Fruit fly (Drosophila melanogaster) whole organism, larva: ENCODE measurements around the gene mof.

ENCODE experiments used
- noc ChIP-seq: fragments of 200-800 bp; sonication (Bioruptor generic); optimal IDR thresholded peaks from 3 replicates; lab custom pipeline; 2019; ENCODE audit warnings: missing biosample characterization, mild to moderate bottlenecking, missing genetic modification characterization, moderate library complexity

mof gene

dm6 chrX:5847544-5847943 is 29.1 kb downstream of the mof start:
- TF ChIP-seq noc, result no peak

- TF ChIP-seq noc, result no peak
Observed at dm6 chrX:5844980-5845379, 31.7 kb downstream of the mof start, which contains the start of gene CG12729. TSS of gene CG12729 (plus strand) at chrX:5845280.

dm6 chrX:5839737-5840136 is 36.9 kb downstream of the mof start:
- TF ChIP-seq noc, result no peak
